Worm (Caenorhabditis elegans): Measurements from ENCODE around the gene unc-93.

Gene unc-93

ce11 chrIII:3601271-3601670 is 42.9 kb upstream of the unc-93 start (continued):
- TF ChIP-seq Y22D7AL.16 (tag; optimal IDR thresholded peaks at IDR 0.05) (no peak), ceh-34 (tag; optimal IDR thresholded peaks at IDR 0.05) (no peak), unc-3 (GFP tag; conservative IDR thresholded peaks at IDR 0.05) (no peak), unc-3 (tag; optimal IDR thresholded peaks at IDR 0.05) (no peak), ztf-16 (tag; optimal IDR thresholded peaks at IDR 0.05) (no peak), ama-1 (optimal IDR thresholded peaks at IDR 0.05) (no peak), eyg-1 (tag; optimal IDR thresholded peaks at IDR 0.05) (no peak), tbx-7 (tag; optimal IDR thresholded peaks at IDR 0.05) (no peak), elt-4 (tag; optimal IDR thresholded peaks at IDR 0.05) (no peak), hlh-6 (tag; optimal IDR thresholded peaks at IDR 0.05) (no peak), ceh-18 (tag; optimal IDR thresholded peaks at IDR 0.05) (peak; percentile 67), K09A11.1 (tag; optimal IDR thresholded peaks at IDR 0.05; ENCODE audit: insufficient read depth) (no peak), che-1 (tag; optimal IDR thresholded peaks at IDR 0.05) (no peak), unc-86 (tag; optimal IDR thresholded peaks at IDR 0.05) (no peak), ceh-30 (tag; optimal IDR thresholded peaks at IDR 0.05) (no peak), sdc-2 (tag; optimal IDR thresholded peaks at IDR 0.05) (no peak), zip-5 (tag; optimal IDR thresholded peaks at IDR 0.05) (no peak), dve-1 (tag; optimal IDR thresholded peaks at IDR 0.05) (no peak), ets-4 (tag; optimal IDR thresholded peaks at IDR 0.05) (no peak), pat-9 (tag; optimal IDR thresholded peaks at IDR 0.05) (no peak), gmeb-2 (tag; optimal IDR thresholded peaks at IDR 0.05) (no peak), fkh-10 (GFP tag; optimal IDR thresholded peaks at IDR 0.05) (no peak), hlh-8 (tag; optimal IDR thresholded peaks at IDR 0.05) (no peak), T23F11.4 (GFP tag; optimal IDR thresholded peaks at IDR 0.05) (no peak)

- TF ChIP-seq ceh-31 (tag; optimal IDR thresholded peaks at IDR 0.05): peak; percentile 12
- peak; percentile 32 for TF ChIP-seq T23F11.4 (GFP tag; optimal IDR thresholded peaks at IDR 0.05)
- TF ChIP-seq hlh-8 (tag; optimal IDR thresholded peaks at IDR 0.05): no peak
- peak; percentile 17 for TF ChIP-seq ceh-2 (tag; optimal IDR thresholded peaks at IDR 0.05)
These were observed 38.5 kb upstream of the unc-93 start for ce11 chrIII:3605681-3606080.

DNA sequence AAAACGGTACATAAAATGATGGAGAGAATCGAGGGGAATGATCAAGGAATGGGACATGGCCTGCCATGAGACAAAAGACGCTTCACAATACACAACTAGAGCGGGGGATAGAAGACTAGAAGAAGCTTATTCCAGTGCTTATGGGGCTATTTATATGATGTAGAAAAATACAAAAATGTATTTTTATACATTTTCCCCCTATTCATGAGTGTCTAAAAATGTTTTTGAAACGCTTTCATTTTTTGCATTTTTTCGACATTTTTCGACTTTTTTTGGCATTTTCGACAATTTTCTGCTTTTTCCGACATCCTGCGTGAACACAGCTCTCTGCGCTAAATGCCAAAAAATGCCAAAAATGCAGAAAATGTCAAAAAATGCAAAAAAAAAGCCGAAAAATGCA is 31.8 kb upstream of the unc-93 start:
- TF ChIP-seq hlh-13 (GFP tag; optimal IDR thresholded peaks at IDR 0.05): no peak
- no peak for TF ChIP-seq C38D4.7 (GFP tag; optimal IDR thresholded peaks at IDR 0.05)
- no peak for TF ChIP-seq ama-1 (optimal IDR thresholded peaks at IDR 0.05)

ce11 chrIII:3612882-3613479 is 31.2 kb upstream of the unc-93 start:
- no peak for TF ChIP-seq odd-2 (tag; optimal IDR thresholded peaks at IDR 0.05)
- no peak for TF ChIP-seq zip-5 (tag; optimal IDR thresholded peaks at IDR 0.05)
- TF ChIP-seq nfya-1 (tag; optimal IDR thresholded peaks at IDR 0.05): peak; percentile 75
- TF ChIP-seq pha-2 (tag; optimal IDR thresholded peaks at IDR 0.05): no peak
- TF ChIP-seq fkh-10 (GFP tag; optimal IDR thresholded peaks at IDR 0.05): no peak
- TF ChIP-seq ahr-1 (tag; optimal IDR thresholded peaks at IDR 0.05): no peak
- no peak for TF ChIP-seq npax-4 (tag; optimal IDR thresholded peaks at IDR 0.05)

DNA sequence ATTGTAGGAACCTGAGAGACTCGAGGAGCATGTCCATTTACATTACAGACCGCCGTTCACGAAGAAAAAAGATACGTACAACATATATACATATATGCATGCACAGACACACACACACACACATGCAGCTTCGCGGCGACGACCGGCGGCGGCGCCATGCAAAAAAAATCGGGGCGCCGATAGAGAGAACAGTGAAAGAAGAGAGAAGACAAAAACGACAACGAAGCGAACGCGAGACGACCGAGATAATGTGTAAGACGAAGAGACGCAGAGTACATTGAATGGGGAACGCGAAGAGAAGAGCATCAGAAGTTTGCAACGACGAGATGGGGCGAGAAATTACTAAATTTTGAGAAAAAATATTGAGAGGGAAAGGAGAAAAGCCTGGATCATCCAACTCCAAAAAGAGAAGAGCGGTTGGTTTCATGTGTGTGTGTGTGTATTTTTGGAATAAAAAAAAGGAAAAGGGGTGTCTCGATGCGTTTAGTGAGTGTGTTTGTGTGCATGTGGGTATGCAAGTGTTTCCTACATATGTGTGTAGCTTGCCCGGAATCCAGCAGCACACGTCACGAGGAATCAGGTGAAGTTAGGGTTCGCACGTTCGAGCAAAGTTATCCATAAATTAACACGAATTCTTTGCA is 24.4 kb upstream of the unc-93 start:
- TF ChIP-seq che-1 (tag; optimal IDR thresholded peaks at IDR 0.05) (no peak), tbx-2 (tag; optimal IDR thresholded peaks at IDR 0.05) (no peak), madf-2 (tag; optimal IDR thresholded peaks at IDR 0.05) (no peak)
